Fruit fly (Drosophila melanogaster): ENCODE data around the gene Atg14.

dm6 chr3R:29098022-29098421 lies 18.2 kb upstream of the Atg14 start:
- TF ChIP-seq toe (GFP tag; optimal IDR thresholded peaks at IDR 0.05) (no peak), CG33017 (tag; optimal IDR thresholded peaks at IDR 0.05) (no peak), cnc (optimal IDR thresholded peaks at IDR 0.05) (no peak), cic (GFP tag; optimal IDR thresholded peaks at IDR 0.05) (no peak), bab1 (GFP tag; optimal IDR thresholded peaks at IDR 0.05) (no peak), CG1620 (GFP tag; optimal IDR thresholded peaks at IDR 0.05) (no peak), kay (GFP tag; ENCODE audit: borderline replicate concordance) (no peak), pad (GFP tag; optimal IDR thresholded peaks at IDR 0.05) (no peak), tj (GFP tag; optimal IDR thresholded peaks at IDR 0.05) (no peak), CG5204 (GFP tag; optimal IDR thresholded peaks at IDR 0.05) (no peak), CG7045 (GFP tag; optimal IDR thresholded peaks at IDR 0.05) (no peak)

Measured in whole organism, adult.